Fruit fly (Drosophila melanogaster) whole organism, embryonic: ENCODE data around the gene mRpL40.

Experiments used
- Asciz ChIP-seq: fragments of 200-800 bp; sonication (Bioruptor generic); optimal IDR thresholded peaks from 2 replicates; lab custom pipeline; 2017; ENCODE audit warnings: missing biosample characterization, mild to moderate bottlenecking, missing genetic modification characterization, missing genetic modification reagents
- CG10274 ChIP-seq: fragments of 200-800 bp; sonication (Bioruptor generic); optimal IDR thresholded peaks from 3 replicates; lab custom pipeline; 2017; ENCODE audit warnings: missing biosample characterization, mild to moderate bottlenecking, missing genetic modification characterization
- CG10543 ChIP-seq: fragments of 200-800 bp; sonication (Bioruptor generic); optimal IDR thresholded peaks from 3 replicates; lab custom pipeline; 2017; ENCODE audit warnings: missing biosample characterization, mild to moderate bottlenecking, missing genetic modification characterization, moderate library complexity
- CG10565 ChIP-seq: fragments of 200-800 bp; sonication (Bioruptor generic); optimal IDR thresholded peaks from 3 replicates; lab custom pipeline; 2016; ENCODE audit warnings: missing biosample characterization, mild to moderate bottlenecking, missing genetic modification characterization
- CG15269 ChIP-seq: fragments of 200-800 bp; sonication (Bioruptor generic); optimal IDR thresholded peaks from 2 replicates; lab custom pipeline; 2018; ENCODE audit warnings: missing biosample characterization, mild to moderate bottlenecking, missing genetic modification characterization, moderate library complexity
- CG1529 ChIP-seq: fragments of 200-800 bp; sonication (Bioruptor generic); optimal IDR thresholded peaks from 3 replicates; lab custom pipeline; 2018; ENCODE audit warnings: missing biosample characterization, missing genetic modification characterization
- CG1792 ChIP-seq: fragments of 200-800 bp; sonication (Bioruptor generic); optimal IDR thresholded peaks from 2 replicates; lab custom pipeline; 2016; ENCODE audit warnings: missing biosample characterization, missing genetic modification characterization
- CG1832 ChIP-seq: fragments of 200-800 bp; sonication (Bioruptor generic); optimal IDR thresholded peaks from 2 replicates; lab custom pipeline; 2017; ENCODE audit warnings: missing biosample characterization, mild to moderate bottlenecking, missing genetic modification characterization, inconsistent platforms
- CG18476 ChIP-seq: fragments of 200-800 bp; sonication (Bioruptor generic); optimal IDR thresholded peaks from 2 replicates; lab custom pipeline; 2016; ENCODE audit warnings: missing biosample characterization, mild to moderate bottlenecking, missing genetic modification characterization
- CG18599 ChIP-seq: fragments of 200-800 bp; sonication (Bioruptor generic); optimal IDR thresholded peaks from 3 replicates; lab custom pipeline; 2017; ENCODE audit warnings: missing biosample characterization, missing genetic modification characterization, mild to moderate bottlenecking, moderate library complexity, missing genetic modification reagents
- CG2129 ChIP-seq: fragments of 200-800 bp; sonication (Bioruptor generic); IDR thresholded peaks from 2 replicates; pipeline ENCODE4 v1.3.6; 2022; ENCODE audit warnings: missing biosample characterization, missing genetic modification characterization; ENCODE audit not compliant: partially characterized antibody
- CG3281 ChIP-seq: fragments of 200-800 bp; sonication (Bioruptor generic); optimal IDR thresholded peaks from 3 replicates; lab custom pipeline; 2017; ENCODE audit warnings: missing biosample characterization, mild to moderate bottlenecking, missing genetic modification characterization
- CG33557 ChIP-seq: fragments of 200-800 bp; sonication (Bioruptor generic); optimal IDR thresholded peaks from 2 replicates; lab custom pipeline; 2019; ENCODE audit warnings: missing biosample characterization, mild to moderate bottlenecking, missing genetic modification characterization, moderate library complexity
- CG43689 ChIP-seq: fragments of 200-800 bp; sonication (Bioruptor generic); IDR thresholded peaks from 2 replicates; pipeline ENCODE4 v1.3.6; 2022; ENCODE audit warnings: missing biosample characterization, missing genetic modification characterization
- CG4617 ChIP-seq: fragments of 200-800 bp; sonication (Bioruptor generic); optimal IDR thresholded peaks from 3 replicates; lab custom pipeline; 2016; ENCODE audit warnings: missing biosample characterization, missing genetic modification characterization, borderline replicate concordance
- CG4730 ChIP-seq: fragments of 200-800 bp; sonication (Bioruptor generic); IDR thresholded peaks from 2 replicates; pipeline ENCODE4 v1.3.6; 2022; ENCODE audit warnings: missing biosample characterization, missing genetic modification characterization
- CG6175 ChIP-seq: fragments of 200-800 bp; sonication (Bioruptor generic); IDR thresholded peaks from 3 replicates; pipeline ENCODE4 v1.3.6; 2022; ENCODE audit warnings: missing biosample characterization, missing genetic modification characterization
- CG6272 ChIP-seq: fragments of 200-800 bp; sonication (Bioruptor generic); IDR thresholded peaks from 2 replicates; pipeline ENCODE4 v1.3.6; 2022; ENCODE audit warnings: missing biosample characterization, missing genetic modification characterization
- CG7271 ChIP-seq: fragments of 200-800 bp; sonication (Bioruptor generic); optimal IDR thresholded peaks from 2 replicates; lab custom pipeline; 2018; ENCODE audit warnings: missing biosample characterization, mild to moderate bottlenecking, missing genetic modification characterization, moderate library complexity
- CG7786 ChIP-seq: fragments of 200-800 bp; sonication (Bioruptor generic); optimal IDR thresholded peaks from 2 replicates; lab custom pipeline; 2016; ENCODE audit warnings: missing biosample characterization, missing genetic modification characterization
- CG7963 ChIP-seq: fragments of 200-800 bp; sonication (Bioruptor generic); IDR thresholded peaks from 3 replicates; pipeline ENCODE4 v1.3.6; 2022; ENCODE audit warnings: missing biosample characterization, missing genetic modification characterization; ENCODE audit not compliant: partially characterized antibody
- Dad ChIP-seq: fragments of 200-800 bp; sonication (Bioruptor generic); optimal IDR thresholded peaks from 3 replicates; lab custom pipeline; 2016; ENCODE audit warnings: missing biosample characterization, missing genetic modification characterization
- Fer1 ChIP-seq: fragments of 200-800 bp; sonication (Bioruptor generic); optimal IDR thresholded peaks from 2 replicates; lab custom pipeline; 2017; ENCODE audit warnings: missing biosample characterization, mild to moderate bottlenecking, missing genetic modification characterization
- Gsc ChIP-seq: fragments of 200-800 bp; sonication (Bioruptor generic); IDR thresholded peaks from 2 replicates; pipeline ENCODE4 v1.3.6; 2022; ENCODE audit warnings: missing biosample characterization, missing genetic modification characterization
- H15 ChIP-seq: fragments of 200-800 bp; sonication (Bioruptor generic); IDR thresholded peaks from 3 replicates; pipeline ENCODE4 v1.3.6; 2022; ENCODE audit warnings: missing biosample characterization, missing genetic modification characterization
- Hmx ChIP-seq: fragments of 200-800 bp; sonication (Bioruptor generic); optimal IDR thresholded peaks from 2 replicates; lab custom pipeline; 2016; ENCODE audit warnings: missing biosample characterization, missing genetic modification characterization
- Hr78 ChIP-seq, 2 experiments: fragments of 200-800 bp in 1 of 2; fragments of >200 bp in 1 of 2; sonication (Bioruptor generic) in 1 of 2; optimal IDR thresholded peaks; 2 replicates each; lab custom pipeline; 2017 to 2019; ENCODE audit warnings: missing biosample characterization in 2 of 2, missing genetic modification characterization in 2 of 2, mild to moderate bottlenecking in 1 of 2, moderate library complexity in 1 of 2
- Jarid2 ChIP-seq: fragments of 200-800 bp; sonication (Bioruptor generic); optimal IDR thresholded peaks from 3 replicates; lab custom pipeline; 2017; ENCODE audit warnings: mild to moderate bottlenecking, missing biosample characterization, missing genetic modification reagents, missing genetic modification characterization
- Optix ChIP-seq: fragments of 200-800 bp; sonication (Bioruptor generic); IDR thresholded peaks from 3 replicates; pipeline ENCODE4 v1.3.6; 2022; ENCODE audit warnings: missing biosample characterization, missing genetic modification characterization
- Sry-δ ChIP-seq: fragments of 200-800 bp; sonication (Bioruptor generic); optimal IDR thresholded peaks from 2 replicates; lab custom pipeline; 2016; ENCODE audit warnings: missing biosample characterization, missing genetic modification characterization
- btn ChIP-seq: fragments of 200-800 bp; sonication (Bioruptor generic); optimal IDR thresholded peaks from 2 replicates; lab custom pipeline; 2016; ENCODE audit warnings: missing biosample characterization, missing genetic modification characterization
- cwo ChIP-seq: fragments of 200-800 bp; sonication (Bioruptor generic); optimal IDR thresholded peaks from 3 replicates; lab custom pipeline; 2017; ENCODE audit warnings: missing biosample characterization, missing genetic modification characterization, mild to moderate bottlenecking, moderate library complexity, missing genetic modification reagents
- dm ChIP-seq: fragments of 200-800 bp; sonication (Bioruptor generic); optimal IDR thresholded peaks from 3 replicates; lab custom pipeline; 2016; ENCODE audit warnings: missing biosample characterization, missing genetic modification characterization
- gcm2 ChIP-seq: fragments of 200-800 bp; sonication (Bioruptor generic); optimal IDR thresholded peaks from 2 replicates; lab custom pipeline; 2016; ENCODE audit warnings: missing biosample characterization, missing genetic modification characterization
- gfzf ChIP-seq: fragments of 200-800 bp; sonication (Bioruptor generic); optimal IDR thresholded peaks from 2 replicates; lab custom pipeline; 2016; ENCODE audit warnings: missing biosample characterization, mild to moderate bottlenecking, missing genetic modification characterization, moderate library complexity
- her ChIP-seq: fragments of 200-800 bp; sonication (Bioruptor generic); optimal IDR thresholded peaks from 2 replicates; lab custom pipeline; 2016; ENCODE audit warnings: missing biosample characterization, missing genetic modification characterization
- ind ChIP-seq: fragments of 200-800 bp; sonication (Bioruptor generic); optimal IDR thresholded peaks from 3 replicates; lab custom pipeline; 2016; ENCODE audit warnings: missing biosample characterization, missing genetic modification characterization
- knrl ChIP-seq: fragments of 200-800 bp; sonication (Bioruptor generic); IDR thresholded peaks from 3 replicates; pipeline ENCODE4 v1.3.6; 2022; ENCODE audit warnings: missing biosample characterization, missing genetic modification characterization; ENCODE audit not compliant: partially characterized antibody
- nau ChIP-seq: fragments of 200-800 bp; sonication (Bioruptor generic); optimal IDR thresholded peaks from 3 replicates; lab custom pipeline; 2017; ENCODE audit warnings: missing biosample characterization, mild to moderate bottlenecking, missing genetic modification characterization, missing genetic modification reagents
- sd ChIP-seq: fragments of 200-800 bp; sonication (Bioruptor generic); optimal IDR thresholded peaks from 3 replicates; lab custom pipeline; 2018; ENCODE audit warnings: missing biosample characterization, mild to moderate bottlenecking, missing genetic modification characterization, moderate library complexity
- shn ChIP-seq: fragments of 200-800 bp; sonication (Bioruptor generic); optimal IDR thresholded peaks from 3 replicates; lab custom pipeline; 2016; ENCODE audit warnings: missing biosample characterization, missing genetic modification characterization
- sisA ChIP-seq: fragments of 200-800 bp; sonication (Bioruptor generic); IDR thresholded peaks from 2 replicates; pipeline ENCODE4 v1.3.6; 2022; ENCODE audit warnings: missing biosample characterization, missing genetic modification characterization
- tup ChIP-seq: fragments of 200-800 bp; sonication (Bioruptor generic); optimal IDR thresholded peaks from 2 replicates; lab custom pipeline; 2016; ENCODE audit warnings: missing biosample characterization, mild to moderate bottlenecking, missing genetic modification characterization, moderate library complexity
- wor ChIP-seq: fragments of 200-800 bp; sonication (Bioruptor generic); IDR thresholded peaks from 2 replicates; pipeline ENCODE4 v1.3.6; 2022; ENCODE audit warnings: missing biosample characterization, missing genetic modification characterization
- zfh2 ChIP-seq: fragments of 200-800 bp; sonication (Bioruptor generic); optimal IDR thresholded peaks from 2 replicates; lab custom pipeline; 2016; ENCODE audit warnings: missing biosample characterization, missing genetic modification characterization

mRpL40 gene

DNA sequence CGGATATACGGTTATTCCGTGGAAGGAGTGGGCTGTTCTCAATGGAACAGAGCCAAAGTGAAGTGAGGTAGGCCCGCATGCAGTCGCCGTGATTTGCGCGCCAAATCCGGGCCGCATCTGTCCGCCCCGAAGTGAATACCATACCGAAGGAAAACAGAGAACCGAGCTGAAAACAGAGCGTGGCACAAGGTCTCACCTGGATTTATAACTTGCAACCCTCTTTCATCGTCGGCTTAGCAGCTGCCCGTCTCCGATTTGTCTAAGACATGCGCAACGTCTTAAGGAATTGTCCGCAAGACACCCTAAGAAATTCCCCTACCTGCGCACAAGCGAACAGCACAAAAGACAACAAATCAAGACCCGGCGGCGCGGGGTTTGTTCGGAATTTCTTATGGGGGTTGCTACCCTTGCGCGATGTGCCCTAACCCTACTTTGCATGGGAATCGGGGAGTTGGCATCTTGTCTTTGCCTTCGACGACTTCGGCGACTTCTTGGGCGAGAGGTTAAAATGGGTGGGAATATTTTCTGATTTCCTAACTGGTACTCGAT is 29.1 kb upstream of the mRpL40 start (continued):
- TF ChIP-seq CG1792 (GFP tag; lab: Kevin White, UChicago) = no peak
- no peak for TF ChIP-seq gfzf
- no peak for TF ChIP-seq CG18476 (GFP tag; lab: Kevin White, UChicago)
- TF ChIP-seq CG4617 = no peak
- no peak for TF ChIP-seq gcm2 (GFP tag; lab: Kevin White, UChicago)
- no peak for TF ChIP-seq CG7786 (GFP tag; lab: Kevin White, UChicago)
- peak; percentile 32 for TF ChIP-seq sd (tag; lab: Kevin White, UChicago)
- no peak for TF ChIP-seq CG33557 (GFP tag; lab: Kevin White, UChicago)
- TF ChIP-seq CG1529 (GFP tag; lab: Kevin White, UChicago) = no peak
- no peak for TF ChIP-seq CG2129 (GFP tag; lab: Robert Waterston, UW)
- TF ChIP-seq her = no peak
- TF ChIP-seq Fer1 (GFP tag; lab: Kevin White, UChicago) = no peak
- TF ChIP-seq nau = no peak
- no peak for TF ChIP-seq shn (GFP tag; lab: Kevin White, UChicago)
- TF ChIP-seq zfh2 (GFP tag; lab: Kevin White, UChicago) = no peak
- TF ChIP-seq CG3281 (GFP tag; lab: Kevin White, UChicago) = no peak
- no peak for TF ChIP-seq CG7963 (GFP tag; lab: Robert Waterston, UW)
- no peak for TF ChIP-seq tup (GFP tag; lab: Kevin White, UChicago)
- no peak for TF ChIP-seq H15 (GFP tag; lab: Robert Waterston, UW)
- TF ChIP-seq wor (GFP tag; lab: Robert Waterston, UW) = no peak
- no peak for TF ChIP-seq sisA (GFP tag; lab: Robert Waterston, UW)
- TF ChIP-seq CG1832 (GFP tag; lab: Kevin White, UChicago) = no peak
- TF ChIP-seq knrl (GFP tag; lab: Robert Waterston, UW) = no peak
- TF ChIP-seq Gsc (GFP tag; lab: Robert Waterston, UW) = no peak
- TF ChIP-seq CG10543 (GFP tag; lab: Kevin White, UChicago) = no peak
- TF ChIP-seq ind (GFP tag; lab: Kevin White, UChicago) = no peak
- no peak for TF ChIP-seq CG6272 (GFP tag; lab: Robert Waterston, UW)
- TF ChIP-seq CG7271 (tag; lab: Kevin White, UChicago) = no peak
- TF ChIP-seq CG10274 = no peak
- no peak for TF ChIP-seq Hr78 (GFP tag; optimal IDR thresholded peaks at IDR 0.05; lab: Kevin White, UChicago)
- no peak for TF ChIP-seq cwo (GFP tag; lab: Kevin White, UChicago)
- no peak for TF ChIP-seq Dad (GFP tag; lab: Kevin White, UChicago)
- no peak for TF ChIP-seq CG43689 (GFP tag; lab: Robert Waterston, UW)
- TF ChIP-seq CG10565 (GFP tag; lab: Kevin White, UChicago) = no peak
- TF ChIP-seq CG15269 = no peak
- TF ChIP-seq dm = no peak
- TF ChIP-seq Optix (GFP tag; lab: Robert Waterston, UW) = no peak
- TF ChIP-seq Sry-δ (GFP tag; lab: Kevin White, UChicago) = no peak
- TF ChIP-seq Jarid2 (GFP tag; lab: Kevin White, UChicago) = no peak
- no peak for TF ChIP-seq Asciz (GFP tag; lab: Kevin White, UChicago)
- TF ChIP-seq CG4730 (GFP tag; lab: Robert Waterston, UW) = no peak
- no peak for TF ChIP-seq btn
- no peak for TF ChIP-seq CG18599 (GFP tag; lab: Kevin White, UChicago)
- TF ChIP-seq Hmx (GFP tag; lab: Kevin White, UChicago) = no peak
- no peak for TF ChIP-seq CG6175 (GFP tag; lab: Robert Waterston, UW)
